Fruit fly (Drosophila melanogaster) whole organism, prepupa: Measurements from ENCODE around the gene mor.

Source experiments
- CG10631 ChIP-seq: fragments of 200-800 bp; sonication (Bioruptor generic); optimal IDR thresholded peaks from 2 replicates; lab custom pipeline; 2016; ENCODE audit warnings: missing biosample characterization, missing genetic modification characterization
- CG10669 ChIP-seq: fragments of 200-800 bp; sonication (Bioruptor generic); optimal IDR thresholded peaks from 3 replicates; lab custom pipeline; 2018; ENCODE audit warnings: missing biosample characterization, mild to moderate bottlenecking, missing genetic modification characterization, moderate library complexity
- CG15336 ChIP-seq: fragments of 200-800 bp; sonication (Bioruptor generic); IDR thresholded peaks from 2 replicates; pipeline ENCODE4 v1.3.6; 2022; ENCODE audit warnings: missing biosample characterization, missing genetic modification characterization
- CG1621 ChIP-seq: fragments of 200-800 bp; sonication (Bioruptor generic); optimal IDR thresholded peaks from 3 replicates; lab custom pipeline; 2018; ENCODE audit warnings: missing biosample characterization, mild to moderate bottlenecking, missing genetic modification characterization
- CG3032 ChIP-seq: fragments of 200-800 bp; optimal IDR thresholded peaks from 2 replicates; lab custom pipeline; 2019; ENCODE audit warnings: missing biosample characterization, mild to moderate bottlenecking, missing genetic modification characterization, moderate library complexity
- CG31627 ChIP-seq: fragments of 200-800 bp; sonication (Bioruptor generic); optimal IDR thresholded peaks from 3 replicates; lab custom pipeline; 2016; ENCODE audit warnings: missing biosample characterization, missing genetic modification characterization
- CG32006 ChIP-seq: fragments of 200-800 bp; sonication (Bioruptor generic); optimal IDR thresholded peaks from 3 replicates; lab custom pipeline; 2017; ENCODE audit warnings: missing biosample characterization, mild to moderate bottlenecking, missing genetic modification characterization
- CG34406 ChIP-seq: fragments of 200-800 bp; sonication (Bioruptor generic); optimal IDR thresholded peaks from 3 replicates; lab custom pipeline; 2016; ENCODE audit warnings: missing biosample characterization, missing genetic modification characterization
- CG3919 ChIP-seq: fragments of 200-800 bp; sonication (Bioruptor generic); optimal IDR thresholded peaks from 3 replicates; lab custom pipeline; 2016; ENCODE audit warnings: missing biosample characterization, missing genetic modification characterization
- CG6163 ChIP-seq: fragments of 200-800 bp; sonication (Bioruptor generic); IDR thresholded peaks from 3 replicates; pipeline ENCODE4 v1.3.6; 2022; ENCODE audit warnings: missing biosample characterization, missing genetic modification characterization
- CG6276 ChIP-seq: fragments of 200-800 bp; sonication (Bioruptor generic); optimal IDR thresholded peaks from 2 replicates; lab custom pipeline; 2017; ENCODE audit warnings: missing biosample characterization, mild to moderate bottlenecking, missing genetic modification characterization
- CG6808 ChIP-seq: fragments of 200-800 bp; sonication (Bioruptor generic); optimal IDR thresholded peaks from 3 replicates; lab custom pipeline; 2017; ENCODE audit warnings: missing biosample characterization, missing genetic modification characterization, mild to moderate bottlenecking, moderate library complexity, missing genetic modification reagents
- CG6854 ChIP-seq: fragments of 200-800 bp; sonication (Bioruptor generic); optimal IDR thresholded peaks from 2 replicates; lab custom pipeline; 2017; ENCODE audit warnings: missing biosample characterization, mild to moderate bottlenecking, missing genetic modification characterization
- CG8119 ChIP-seq: fragments of 200-800 bp; sonication (Bioruptor generic); IDR thresholded peaks from 3 replicates; pipeline ENCODE4 v1.3.6; 2022; ENCODE audit warnings: missing biosample characterization, missing genetic modification characterization
- CG8319 ChIP-seq: fragments of 200-800 bp; sonication (Bioruptor generic); optimal IDR thresholded peaks from 3 replicates; lab custom pipeline; 2016; ENCODE audit warnings: missing biosample characterization, missing genetic modification characterization
- CG8632 ChIP-seq: fragments of 200-800 bp; sonication (Bioruptor generic); optimal IDR thresholded peaks from 3 replicates; lab custom pipeline; 2016; ENCODE audit warnings: missing biosample characterization, missing genetic modification characterization
- Eip78C ChIP-seq: fragments of 200-800 bp; sonication (Bioruptor generic); peaks from one replicate; lab custom pipeline; 2016; ENCODE audit warnings: missing biosample characterization, missing genetic modification characterization
- Ets21C ChIP-seq: fragments of 200-800 bp; sonication (Bioruptor generic); optimal IDR thresholded peaks from 3 replicates; lab custom pipeline; 2016; ENCODE audit warnings: missing biosample characterization, missing genetic modification characterization
- Ets96B ChIP-seq: fragments of 200-800 bp; optimal IDR thresholded peaks from 2 replicates; lab custom pipeline; 2019; ENCODE audit warnings: missing biosample characterization, mild to moderate bottlenecking, missing genetic modification characterization, moderate library complexity
- Gug ChIP-seq: fragments of 200-800 bp; sonication (Bioruptor generic); IDR thresholded peaks from 2 replicates; pipeline ENCODE4 v1.3.6; 2022; ENCODE audit warnings: missing biosample characterization, missing genetic modification characterization
- Hr38 ChIP-seq: sonication (Bioruptor generic); optimal IDR thresholded peaks from 2 replicates; lab custom pipeline; 2016; ENCODE audit warnings: missing biosample characterization, missing genetic modification characterization
- Hr4 ChIP-seq: fragments of 200-800 bp; sonication (Bioruptor generic); optimal IDR thresholded peaks from 3 replicates; lab custom pipeline; 2016; ENCODE audit warnings: missing biosample characterization, missing genetic modification characterization
- Lpt ChIP-seq: fragments of 200-800 bp; sonication (Bioruptor generic); optimal IDR thresholded peaks from 3 replicates; lab custom pipeline; 2016; ENCODE audit warnings: missing biosample characterization, missing genetic modification characterization
- OdsH ChIP-seq: fragments of 200-800 bp; sonication (Bioruptor generic); optimal IDR thresholded peaks from 3 replicates; lab custom pipeline; 2016; ENCODE audit warnings: missing biosample characterization, missing genetic modification characterization
- Sox102F ChIP-seq: fragments of 200-800 bp; sonication (Bioruptor generic); optimal IDR thresholded peaks from 2 replicates; lab custom pipeline; 2016; ENCODE audit warnings: missing biosample characterization, mild to moderate bottlenecking, missing genetic modification characterization
- Sox14 ChIP-seq: fragments of 200-800 bp; sonication (Bioruptor generic); optimal IDR thresholded peaks from 3 replicates; lab custom pipeline; 2016; ENCODE audit warnings: missing biosample characterization, missing genetic modification characterization
- Sox15 ChIP-seq: fragments of 200-800 bp; sonication (Bioruptor generic); optimal IDR thresholded peaks from 3 replicates; lab custom pipeline; 2016; ENCODE audit warnings: missing biosample characterization, missing genetic modification characterization
- dac ChIP-seq: fragments of 200-800 bp; sonication (Bioruptor generic); optimal IDR thresholded peaks from 2 replicates; lab custom pipeline; 2017; ENCODE audit warnings: missing biosample characterization, mild to moderate bottlenecking, missing genetic modification characterization
- dsx ChIP-seq: fragments of 200-800 bp; optimal IDR thresholded peaks from 3 replicates; lab custom pipeline; 2019; ENCODE audit warnings: missing biosample characterization, mild to moderate bottlenecking, missing genetic modification characterization, moderate library complexity; ENCODE audit not compliant: poor library complexity, severe bottlenecking
- eg ChIP-seq: fragments of 200-800 bp; sonication (Bioruptor generic); IDR thresholded peaks from 3 replicates; pipeline ENCODE4 v1.3.6; 2022; ENCODE audit warnings: missing biosample characterization, missing genetic modification characterization
- fd85E ChIP-seq: fragments of 200-800 bp; sonication (Bioruptor generic); optimal IDR thresholded peaks from 3 replicates; lab custom pipeline; 2016; ENCODE audit warnings: missing biosample characterization, missing genetic modification characterization
- fkh ChIP-seq: fragments of 200-800 bp; sonication (Bioruptor generic); optimal IDR thresholded peaks from 3 replicates; lab custom pipeline; 2017; ENCODE audit warnings: missing biosample characterization, mild to moderate bottlenecking, missing genetic modification characterization, moderate library complexity
- net ChIP-seq: fragments of 200-800 bp; sonication (Bioruptor generic); optimal IDR thresholded peaks from 3 replicates; lab custom pipeline; 2016; ENCODE audit warnings: missing biosample characterization, missing genetic modification characterization
- svp ChIP-seq: fragments of 200-800 bp; sonication (Bioruptor generic); peaks from one replicate; lab custom pipeline; 2016; ENCODE audit warnings: missing biosample characterization, missing genetic modification characterization

mor gene

dm6 chr3R:15994573-15994869 lies 21.8 kb upstream of the mor start:
- TF ChIP-seq CG3919 (GFP tag; lab: Kevin White, UChicago) (peak; percentile 2), CG3032 (no peak), Eip78C (GFP tag; lab: Kevin White, UChicago) (peak; percentile 15)

- TF ChIP-seq CG6276 (GFP tag; lab: Kevin White, UChicago) (peak; percentile 18), CG31627 (GFP tag; lab: Kevin White, UChicago) (no peak), Gug (GFP tag; lab: Robert Waterston, UW) (0 out of 2 replicates have a peak, but pooled peaks have one; percentile 13), svp (GFP tag; lab: Kevin White, UChicago) (peak; percentile 95), CG8319 (GFP tag; lab: Kevin White, UChicago) (no peak), CG6163 (GFP tag; lab: Robert Waterston, UW) (0 out of 3 replicates have a peak, but pooled peaks have one; percentile 8), Hr4 (GFP tag; lab: Kevin White, UChicago) (no peak), CG3919 (GFP tag; lab: Kevin White, UChicago) (no peak), OdsH (GFP tag; lab: Kevin White, UChicago) (no peak), Sox15 (GFP tag; lab: Kevin White, UChicago) (no peak), eg (GFP tag; lab: Robert Waterston, UW) (peak; percentile 45; the same call in 2 of the 3 replicates), CG32006 (peak; percentile 17)
Observed at dm6 chr3R:15993815-15994572, 21.3 kb upstream of the mor start.

- peak; percentile 29 for TF ChIP-seq Ets96B (tag; lab: Kevin White, UChicago)
- TF ChIP-seq CG6808: no peak
- peak; percentile 27 for TF ChIP-seq Lpt (GFP tag; lab: Kevin White, UChicago)
- TF ChIP-seq CG3032: peak; percentile 3
- peak; percentile 36 for TF ChIP-seq Sox14 (GFP tag; lab: Kevin White, UChicago)
- TF ChIP-seq net: no peak
- TF ChIP-seq svp (GFP tag; lab: Kevin White, UChicago): peak; percentile 72
- no peak for TF ChIP-seq OdsH (GFP tag; lab: Kevin White, UChicago)
- peak; percentile 50 for TF ChIP-seq fkh (GFP tag; lab: Kevin White, UChicago)
- TF ChIP-seq CG8632 (GFP tag; lab: Kevin White, UChicago): peak; percentile 4
- TF ChIP-seq CG6854 (GFP tag; lab: Kevin White, UChicago): no peak
- TF ChIP-seq CG6163 (GFP tag; lab: Robert Waterston, UW): peak; percentile 66; the same call in 2 of the 3 replicates
- no peak for TF ChIP-seq fd85E
- TF ChIP-seq CG34406 (GFP tag; lab: Kevin White, UChicago): peak; percentile 6
- TF ChIP-seq Eip78C (GFP tag; lab: Kevin White, UChicago): peak; percentile 72
- peak; percentile 71 for TF ChIP-seq eg (GFP tag; lab: Robert Waterston, UW)
- TF ChIP-seq CG3919 (GFP tag; lab: Kevin White, UChicago): peak; percentile 41
- no peak for TF ChIP-seq CG10631 (GFP tag; lab: Kevin White, UChicago)
- peak; percentile 6 for TF ChIP-seq CG1621 (tag; lab: Kevin White, UChicago)
- TF ChIP-seq dsx (GFP tag; lab: Kevin White, UChicago): peak; percentile 29
- no peak for TF ChIP-seq Sox102F (GFP tag; lab: Kevin White, UChicago)
- peak; percentile 52; the same call in 1 of the 3 replicates for TF ChIP-seq CG8119 (GFP tag; lab: Robert Waterston, UW)
- TF ChIP-seq dac (GFP tag; lab: Kevin White, UChicago): no peak
- peak; percentile 60 for TF ChIP-seq CG15336 (GFP tag; lab: Robert Waterston, UW)
Observed at dm6 chr3R:15993139-15993804, 20.6 kb upstream of the mor start.

- TF ChIP-seq svp (GFP tag; lab: Kevin White, UChicago) (peak; percentile 89), CG10669 (GFP tag; lab: Kevin White, UChicago) (no peak), dsx (GFP tag; lab: Kevin White, UChicago) (no peak), Hr38 (no peak), Ets21C (GFP tag; lab: Kevin White, UChicago) (no peak), CG15336 (GFP tag; lab: Robert Waterston, UW) (no peak)
Observed at dm6 chr3R:15991593-15991992, 18.9 kb upstream of the mor start.
